Fruit fly (Drosophila melanogaster): ENCODE results near the gene drl.

The drl gene

DNA sequence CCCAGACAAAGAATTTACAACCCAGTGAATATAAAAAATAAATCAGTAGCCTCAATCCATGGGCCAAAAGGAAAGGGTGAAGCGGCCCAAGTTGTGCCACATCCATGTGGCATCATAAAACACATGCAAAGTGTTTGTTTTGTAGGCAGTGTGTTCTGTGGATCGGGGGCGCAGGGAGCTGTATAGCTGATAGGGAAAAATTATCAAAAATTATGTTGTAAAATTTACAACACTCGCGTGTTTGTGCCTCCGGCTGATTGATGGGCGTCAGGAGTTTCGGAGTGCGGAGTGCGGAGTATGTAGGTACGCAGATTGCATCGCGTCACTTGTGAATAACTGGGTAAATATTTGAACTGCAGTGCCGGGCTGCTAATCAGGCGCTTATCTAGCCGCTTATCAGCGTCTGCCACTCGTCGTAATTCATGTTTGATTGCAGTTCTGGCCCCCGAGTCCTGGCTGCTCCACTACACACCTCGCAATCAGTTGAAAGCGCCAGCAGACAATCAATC lies 1.7 kb downstream of the drl start:
- TF ChIP-seq CG8478 (optimal IDR thresholded peaks at IDR 0.05) = no peak
- no peak for TF ChIP-seq CTCF (optimal IDR thresholded peaks at IDR 0.05)

DNA sequence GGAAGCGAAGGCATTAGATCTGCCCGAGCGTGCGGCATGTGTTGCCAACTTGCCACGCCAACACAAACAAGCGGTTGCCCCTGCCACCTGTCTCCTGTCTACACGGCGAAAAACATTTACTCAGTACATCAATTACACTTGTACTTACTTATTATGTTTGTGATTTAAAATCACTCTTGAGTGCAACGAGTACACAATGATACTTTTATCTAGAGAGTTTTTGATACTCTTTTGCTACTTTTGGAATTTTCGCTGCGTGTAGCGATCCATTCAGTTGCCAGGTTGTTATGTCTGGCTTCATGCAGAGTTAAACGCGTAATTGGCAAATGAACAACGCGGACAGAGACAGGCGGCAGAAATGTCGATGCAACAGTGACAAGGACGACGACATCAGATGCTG lies 3.6 kb downstream of the drl start:
- no peak for TF ChIP-seq CG8478 (optimal IDR thresholded peaks at IDR 0.05)
- no peak for TF ChIP-seq CTCF (optimal IDR thresholded peaks at IDR 0.05)

DNA sequence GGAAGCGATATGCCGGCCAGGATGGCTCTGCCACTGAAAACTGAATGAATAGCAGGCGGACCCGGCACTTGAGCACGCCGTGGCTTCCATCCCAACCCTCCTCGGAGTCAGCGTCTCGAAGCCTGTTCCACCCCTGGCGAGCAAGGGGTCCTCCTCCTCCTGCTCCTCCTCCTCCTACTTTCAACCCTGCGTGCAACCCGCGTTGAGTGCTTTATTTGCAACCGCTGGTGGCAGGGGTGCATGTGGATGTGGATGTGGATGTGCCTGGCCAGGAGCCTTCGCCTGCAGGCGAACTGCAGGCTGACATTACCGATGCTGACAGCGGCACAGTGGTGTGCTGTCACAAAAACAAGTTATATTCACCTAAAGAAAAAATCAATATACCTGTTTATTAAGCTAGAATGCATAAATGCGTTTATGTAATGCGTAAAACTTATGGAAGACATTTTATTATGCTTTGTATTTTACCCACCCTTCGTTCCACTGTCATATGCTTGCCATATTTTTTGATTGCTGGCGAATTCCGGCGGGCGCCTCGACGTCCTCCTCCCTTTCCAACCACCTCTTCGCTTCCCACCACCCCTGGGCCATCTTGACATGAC lies 6.4 kb downstream of the drl start:
- TF ChIP-seq CG8478 (optimal IDR thresholded peaks at IDR 0.05) = no peak
- no peak for TF ChIP-seq CTCF (optimal IDR thresholded peaks at IDR 0.05)

DNA sequence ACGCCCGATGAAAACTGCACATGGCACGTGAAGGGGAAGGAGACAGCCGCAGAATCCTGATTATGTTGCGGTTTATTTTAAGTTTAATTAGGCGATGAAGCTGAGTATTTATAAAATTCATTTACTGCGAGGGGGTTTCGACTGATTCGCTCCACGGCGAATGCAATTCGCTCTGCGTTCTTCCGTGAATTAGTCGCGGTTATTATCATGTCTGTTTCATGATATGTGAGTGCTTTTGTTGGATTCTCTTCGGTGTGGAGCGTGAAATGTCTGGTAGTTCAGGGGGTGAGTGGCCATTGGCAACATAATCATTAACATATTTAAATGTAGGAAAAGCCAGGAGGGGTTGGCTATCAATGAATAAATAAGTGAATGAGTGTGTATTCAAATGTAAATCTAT lies 8.3 kb downstream of the drl start:
- TF ChIP-seq CG8478 (optimal IDR thresholded peaks at IDR 0.05) (no peak), CTCF (optimal IDR thresholded peaks at IDR 0.05) (no peak)

- TF ChIP-seq CTCF (optimal IDR thresholded peaks at IDR 0.05) (no peak), CG8478 (optimal IDR thresholded peaks at IDR 0.05) (no peak)
Measured at dm6 chr2L:19200211-19200610, 10.1 kb downstream of the drl start.

DNA sequence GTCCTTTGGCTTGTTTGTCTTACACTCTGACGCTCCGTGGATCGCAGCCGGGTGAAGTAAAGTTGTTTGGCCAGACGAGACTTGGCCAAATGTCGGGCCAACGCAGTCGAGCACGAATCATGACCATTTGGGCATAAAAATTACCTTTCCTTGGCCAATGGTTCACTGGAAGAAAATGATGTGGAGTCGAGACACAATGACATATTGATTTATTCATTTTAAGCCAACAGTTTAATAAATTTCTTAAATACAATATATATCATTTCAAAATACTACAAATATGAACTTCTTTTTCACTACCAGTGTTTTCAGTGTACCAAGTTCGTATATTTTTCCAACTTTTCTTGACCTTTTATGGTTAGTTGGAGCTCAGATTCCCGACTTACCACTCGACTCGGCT lies 11.7 kb downstream of the drl start:
- TF ChIP-seq CTCF (optimal IDR thresholded peaks at IDR 0.05) (no peak), CG8478 (optimal IDR thresholded peaks at IDR 0.05) (no peak)

DNA sequence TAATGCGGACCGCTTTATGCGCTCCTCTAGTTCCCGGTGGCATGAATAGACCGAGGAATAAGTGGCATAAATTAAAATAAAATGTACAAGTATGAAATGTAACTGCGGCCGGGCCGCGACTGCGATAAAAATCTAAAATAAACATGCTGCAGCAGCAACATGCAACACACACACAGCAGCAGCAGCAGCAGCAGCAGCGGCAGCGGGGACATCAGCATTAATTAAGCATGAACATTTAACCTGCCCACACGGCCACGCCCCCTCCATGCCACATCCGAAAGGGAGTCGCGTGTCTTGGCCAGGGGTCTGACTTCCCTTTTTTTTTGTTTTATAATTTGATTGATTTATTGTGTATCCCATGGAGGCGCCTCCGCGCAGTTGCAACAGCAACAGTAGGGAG lies 14.4 kb downstream of the drl start:
- no peak for TF ChIP-seq CTCF (optimal IDR thresholded peaks at IDR 0.05)
- no peak for TF ChIP-seq CG8478 (optimal IDR thresholded peaks at IDR 0.05)

- no peak for TF ChIP-seq CG8478 (optimal IDR thresholded peaks at IDR 0.05)
- TF ChIP-seq CTCF (optimal IDR thresholded peaks at IDR 0.05) = no peak
Measured at dm6 chr2L:19208874-19209273, 18.7 kb downstream of the drl start.

dm6 chr2L:19212401-19212800 lies 22.3 kb downstream of the drl start:
- TF ChIP-seq CTCF (optimal IDR thresholded peaks at IDR 0.05) (no peak), CG8478 (optimal IDR thresholded peaks at IDR 0.05) (no peak)

- TF ChIP-seq CG8478 (optimal IDR thresholded peaks at IDR 0.05) (no peak), CTCF (optimal IDR thresholded peaks at IDR 0.05) (no peak)
Measured at dm6 chr2L:19217933-19218332, 27.8 kb downstream of the drl start.

dm6 chr2L:19219473-19219872 lies 29.3 kb downstream of the drl start:
- TF ChIP-seq CTCF (optimal IDR thresholded peaks at IDR 0.05) (no peak), CG8478 (optimal IDR thresholded peaks at IDR 0.05) (no peak)

DNA sequence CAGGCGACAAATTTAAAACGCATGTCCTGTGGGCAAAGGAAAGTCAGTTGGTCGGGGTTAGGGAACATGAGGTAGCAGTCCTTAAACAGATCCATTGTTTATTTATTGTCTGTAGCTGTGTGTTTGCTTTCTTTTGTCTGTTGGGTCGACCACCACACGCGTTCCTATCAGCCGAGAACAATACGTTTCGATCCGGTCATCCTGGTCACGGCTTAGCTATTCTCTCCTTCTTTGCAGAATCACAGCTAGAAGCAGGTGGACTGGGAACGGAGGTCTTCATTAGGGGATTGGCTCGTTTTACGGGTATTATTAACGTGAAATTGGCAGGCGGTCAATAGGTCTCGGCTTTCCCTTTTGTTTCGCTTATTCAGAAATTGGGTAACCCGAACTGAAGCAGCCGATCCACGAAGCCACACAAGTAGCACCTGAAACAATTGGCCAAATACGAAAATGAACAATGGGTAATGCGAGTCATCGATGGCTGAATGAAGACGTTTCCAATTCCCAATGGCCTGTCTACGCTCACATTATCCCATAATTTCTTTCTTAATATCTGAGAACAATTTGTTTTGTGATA lies 30.0 kb downstream of the drl start:
- TF ChIP-seq CTCF (optimal IDR thresholded peaks at IDR 0.05) = no peak
- TF ChIP-seq CG8478 (optimal IDR thresholded peaks at IDR 0.05) = no peak

- TF ChIP-seq CG8478 (optimal IDR thresholded peaks at IDR 0.05) = no peak
- TF ChIP-seq CTCF (optimal IDR thresholded peaks at IDR 0.05) = no peak
Measured at dm6 chr2L:19222311-19222710, 32.2 kb downstream of the drl start.

- TF ChIP-seq CG8478 (optimal IDR thresholded peaks at IDR 0.05) (no peak), CTCF (optimal IDR thresholded peaks at IDR 0.05) (no peak)
Measured at dm6 chr2L:19225984-19226914, 36.1 kb downstream of the drl start.

DNA sequence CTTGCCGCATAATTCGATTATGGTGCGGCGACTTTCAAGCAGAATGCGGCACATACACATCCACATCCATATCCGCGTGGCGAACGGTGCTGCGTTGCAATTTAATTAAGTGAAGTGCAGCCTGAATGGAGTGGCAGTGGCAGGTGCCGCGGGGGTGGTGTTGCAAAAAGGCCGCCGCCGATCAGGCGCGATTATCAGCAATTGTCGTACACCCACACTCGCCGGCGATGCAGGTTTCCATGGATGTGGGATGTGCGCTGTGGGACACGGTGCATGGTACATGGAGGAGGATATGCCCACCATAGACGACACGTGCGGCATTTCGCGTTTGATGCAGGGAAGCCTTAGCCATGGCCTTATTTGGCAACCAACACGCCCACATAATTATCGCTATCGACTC lies 37.5 kb downstream of the drl start:
- TF ChIP-seq CG8478 (optimal IDR thresholded peaks at IDR 0.05) (no peak), CTCF (optimal IDR thresholded peaks at IDR 0.05) (no peak)

DNA sequence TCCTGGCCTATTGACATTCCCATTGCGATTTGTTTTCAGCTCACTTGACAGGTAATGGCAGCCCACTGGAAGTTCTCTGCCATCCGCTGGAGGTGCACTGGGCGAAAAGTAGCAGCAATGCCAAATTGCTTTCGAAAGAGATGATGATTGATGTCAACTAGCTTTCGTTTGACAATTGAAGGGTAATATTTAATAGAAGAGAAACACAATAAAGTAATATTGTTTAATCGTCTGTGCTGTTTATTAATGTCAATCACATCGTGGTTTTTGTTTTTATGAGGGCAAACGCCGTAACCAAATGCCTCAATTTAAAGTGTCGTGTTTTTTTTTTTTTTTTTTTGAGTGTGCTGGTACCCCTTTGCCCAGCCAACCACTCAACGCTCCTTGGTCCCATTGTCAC lies 38.9 kb downstream of the drl start:
- no peak for TF ChIP-seq CG8478 (optimal IDR thresholded peaks at IDR 0.05)
- no peak for TF ChIP-seq CTCF (optimal IDR thresholded peaks at IDR 0.05)

Data from S2 (cell line).